Fruit fly (Drosophila melanogaster) whole organism, wandering third instar larva: Measurements from ENCODE around the gene ash2.

Experiments used
- CG32264 ChIP-seq: fragments of 200-800 bp; sonication (Bioruptor generic); optimal IDR thresholded peaks from 2 replicates; lab custom pipeline; 2016; ENCODE audit warnings: missing biosample characterization, missing genetic modification characterization
- CG9705 ChIP-seq: fragments of 200-800 bp; sonication (Bioruptor generic); optimal IDR thresholded peaks from 2 replicates; lab custom pipeline; 2018; ENCODE audit warnings: missing biosample characterization, mild to moderate bottlenecking, missing genetic modification characterization
- Dif ChIP-seq: fragments of 200-275, 200-300 bp; sonication (Bioruptor generic); optimal IDR thresholded peaks from 2 replicates; lab custom pipeline; 2018; ENCODE audit warnings: missing biosample characterization, missing genetic modification characterization; ENCODE audit not compliant: partially characterized antibody
- HLH106 ChIP-seq: fragments of 200-800 bp; optimal IDR thresholded peaks from 3 replicates; lab custom pipeline; 2019; ENCODE audit warnings: missing biosample characterization, mild to moderate bottlenecking, missing genetic modification characterization, moderate library complexity
- Hnf4 ChIP-seq: fragments of 200-800 bp; sonication (Bioruptor generic); optimal IDR thresholded peaks from 2 replicates; lab custom pipeline; 2016; ENCODE audit warnings: missing biosample characterization, mild to moderate bottlenecking, missing genetic modification characterization
- Hr78 ChIP-seq: fragments of >200 bp; optimal IDR thresholded peaks from 2 replicates; lab custom pipeline; 2017; ENCODE audit warnings: missing biosample characterization, missing genetic modification characterization
- Hr83 ChIP-seq: fragments of 200-300 bp; sonication (Bioruptor generic); optimal IDR thresholded peaks from 2 replicates; lab custom pipeline; 2016; ENCODE audit warnings: missing biosample characterization, mild to moderate bottlenecking, missing genetic modification characterization, moderate library complexity; ENCODE audit not compliant: poor library complexity, severe bottlenecking
- Jra ChIP-seq: sonication (Bioruptor generic); optimal IDR thresholded peaks from 2 replicates; lab custom pipeline; 2016; ENCODE audit warnings: missing biosample characterization, missing genetic modification characterization
- Mio ChIP-seq: sonication (Bioruptor generic); optimal IDR thresholded peaks from 2 replicates; lab custom pipeline; 2016; ENCODE audit warnings: missing biosample characterization, missing genetic modification characterization
- Myc ChIP-seq: fragments of >200 bp; optimal IDR thresholded peaks from 2 replicates; lab custom pipeline; 2017
- N ChIP-seq: fragments of >200 bp; optimal IDR thresholded peaks from 2 replicates; lab custom pipeline; 2018; ENCODE audit warnings: missing biosample characterization, missing external identifiers, missing genetic modification characterization
- OdsH ChIP-seq: fragments of 200-800 bp; sonication (Bioruptor generic); optimal IDR thresholded peaks from 2 replicates; lab custom pipeline; 2016; ENCODE audit warnings: missing biosample characterization, mild to moderate bottlenecking, missing genetic modification characterization
- Rel ChIP-seq, 2 experiments: fragments of 200-800 bp; sonication (Bioruptor generic) in 1 of 2; optimal IDR thresholded peaks; 2 replicates in 1 of 2; 3 replicates in 1 of 2; lab custom pipeline; 2016 to 2019; ENCODE audit warnings: mild to moderate bottlenecking in 2 of 2, missing biosample characterization in 2 of 2, missing genetic modification characterization in 2 of 2, moderate library complexity in 1 of 2
- Sp1 ChIP-seq: fragments of 200-800 bp; sonication (Bioruptor generic); optimal IDR thresholded peaks from 3 replicates; lab custom pipeline; 2019; ENCODE audit warnings: missing biosample characterization, mild to moderate bottlenecking, missing genetic modification characterization, moderate library complexity
- Vsx2 ChIP-seq: fragments of 200-300, 225-300 bp; sonication (Bioruptor generic); optimal IDR thresholded peaks from 2 replicates; lab custom pipeline; 2018; ENCODE audit warnings: missing biosample characterization, missing genetic modification characterization; ENCODE audit not compliant: partially characterized antibody
- br ChIP-seq: fragments of 200-800 bp; sonication (Bioruptor generic); optimal IDR thresholded peaks from 2 replicates; lab custom pipeline; 2016; ENCODE audit warnings: missing biosample characterization, missing genetic modification characterization
- brk ChIP-seq: fragments of 200-800 bp; sonication (Bioruptor generic); optimal IDR thresholded peaks from 2 replicates; lab custom pipeline; 2016; ENCODE audit warnings: missing biosample characterization, mild to moderate bottlenecking, missing genetic modification characterization
- dl ChIP-seq, 2 experiments: fragments of 175-275, 200-275 bp in 1 of 2; fragments of 200-275 bp in 1 of 2; sonication (Bioruptor generic); optimal IDR thresholded peaks; lab custom pipeline; 2018; ENCODE audit warnings: mild to moderate bottlenecking in 2 of 2, missing biosample characterization in 2 of 2, missing genetic modification characterization in 2 of 2, moderate library complexity in 2 of 2; ENCODE audit not compliant: partially characterized antibody in 2 of 2, insufficient read depth in 1 of 2
- dmrt93B ChIP-seq: fragments of 200-800 bp; sonication (Bioruptor generic); optimal IDR thresholded peaks from 2 replicates; lab custom pipeline; 2018; ENCODE audit warnings: missing biosample characterization, mild to moderate bottlenecking, missing genetic modification characterization
- dsf ChIP-seq: sonication (Bioruptor generic); optimal IDR thresholded peaks from 2 replicates; lab custom pipeline; 2016; ENCODE audit warnings: missing biosample characterization, missing genetic modification characterization, borderline replicate concordance
- ey ChIP-seq: fragments of 200-800 bp; sonication (Bioruptor generic); optimal IDR thresholded peaks from 2 replicates; lab custom pipeline; 2016; ENCODE audit warnings: missing biosample characterization, missing genetic modification characterization
- foxo ChIP-seq, 2 experiments: fragments of 200-800 bp; sonication (Bioruptor generic); optimal IDR thresholded peaks; 2 replicates in 1 of 2; 3 replicates in 1 of 2; lab custom pipeline; 2016 to 2017; ENCODE audit warnings: missing biosample characterization in 2 of 2, missing genetic modification characterization in 2 of 2
- fru ChIP-seq: fragments of 200-800 bp; sonication (Bioruptor generic); optimal IDR thresholded peaks from 3 replicates; lab custom pipeline; 2016; ENCODE audit warnings: missing biosample characterization, mild to moderate bottlenecking, missing genetic modification characterization
- h ChIP-seq: fragments of 200-800 bp; sonication (Bioruptor generic); optimal IDR thresholded peaks from 3 replicates; lab custom pipeline; 2016; ENCODE audit warnings: missing biosample characterization, mild to moderate bottlenecking, missing genetic modification characterization
- jim ChIP-seq: fragments of 175-275, 200-325 bp; sonication (Bioruptor generic); optimal IDR thresholded peaks from 2 replicates; lab custom pipeline; 2016; ENCODE audit warnings: missing biosample characterization, mild to moderate bottlenecking, missing genetic modification characterization
- lola ChIP-seq: fragments of >200 bp; optimal IDR thresholded peaks from 2 replicates; lab custom pipeline; 2017; ENCODE audit warnings: missing biosample characterization, missing genetic modification characterization
- pan ChIP-seq: fragments of >200 bp; optimal IDR thresholded peaks from 2 replicates; lab custom pipeline; 2017
- psq ChIP-seq: fragments of 200-800 bp; sonication (Bioruptor generic); optimal IDR thresholded peaks from 3 replicates; lab custom pipeline; 2017; ENCODE audit warnings: missing biosample characterization, mild to moderate bottlenecking, missing genetic modification characterization, moderate library complexity
- rgr ChIP-seq: fragments of 200-800 bp; sonication (Bioruptor generic); optimal IDR thresholded peaks from 3 replicates; lab custom pipeline; 2016; ENCODE audit warnings: missing biosample characterization, mild to moderate bottlenecking, missing genetic modification characterization
- sv ChIP-seq: fragments of 200-800 bp; sonication (Bioruptor generic); optimal IDR thresholded peaks from 3 replicates; lab custom pipeline; 2016; ENCODE audit warnings: missing biosample characterization, missing genetic modification characterization
- tai ChIP-seq: sonication (Bioruptor generic); optimal IDR thresholded peaks from 2 replicates; lab custom pipeline; 2016; ENCODE audit warnings: missing biosample characterization, missing genetic modification characterization
- usp ChIP-seq: fragments of >200 bp; optimal IDR thresholded peaks from 2 replicates; lab custom pipeline; 2017; ENCODE audit warnings: missing biosample characterization, missing genetic modification characterization
- woc ChIP-seq: sonication (Bioruptor generic); optimal IDR thresholded peaks from 2 replicates; lab custom pipeline; 2016; ENCODE audit warnings: missing biosample characterization, mild to moderate bottlenecking, missing genetic modification characterization

ash2 gene

dm6 chr3R:24613819-24614706 is 35.9 kb upstream of the ash2 start (continued):
- TF ChIP-seq Dif, result no peak
- peak; percentile 12 for TF ChIP-seq jim (GFP tag; lab: Kevin White, UChicago)
- TF ChIP-seq HLH106 (tag; lab: Kevin White, UChicago), result no peak
- peak; percentile 20 for TF ChIP-seq woc

dm6 chr3R:24614707-24615022 is 35.3 kb upstream of the ash2 start:
- TF ChIP-seq brk (no peak), dsf (no peak), usp (no peak), psq (GFP tag; lab: Kevin White, UChicago) (no peak), sv (no peak), CG9705 (GFP tag; lab: Kevin White, UChicago) (no peak), dl (GFP tag; optimal IDR thresholded peaks at IDR 0.05; lab: Kevin White, UChicago; ENCODE audit: insufficient read depth in 1 of 2, partially characterized antibody in 2 of 2) (no peak), fru (GFP tag; lab: Kevin White, UChicago) (no peak), rgr (GFP tag; lab: Kevin White, UChicago) (no peak), Vsx2 (no peak), woc (no peak), pan (lab: Kevin White, UChicago) (no peak), Dif (no peak)

dm6 chr3R:24620569-24620968 is 29.4 kb upstream of the ash2 start:
- TF ChIP-seq Myc (lab: Kevin White, UChicago), result no peak
- TF ChIP-seq dmrt93B (GFP tag; lab: Kevin White, UChicago), result no peak
- no peak for TF ChIP-seq foxo (GFP tag; optimal IDR thresholded peaks at IDR 0.05; lab: Kevin White, UChicago)
- no peak for TF ChIP-seq sv
- TF ChIP-seq Dif, result no peak
- no peak for TF ChIP-seq pan (lab: Kevin White, UChicago)
- no peak for TF ChIP-seq Jra
- TF ChIP-seq br (GFP tag; lab: Kevin White, UChicago), result no peak
- TF ChIP-seq tai (GFP tag; lab: Kevin White, UChicago), result no peak
- TF ChIP-seq HLH106 (tag; lab: Kevin White, UChicago), result no peak
- no peak for TF ChIP-seq Hr83
- TF ChIP-seq lola (GFP tag; lab: Kevin White, UChicago), result no peak
- no peak for TF ChIP-seq Rel (GFP tag; optimal IDR thresholded peaks at IDR 0.05; lab: Kevin White, UChicago)
- no peak for TF ChIP-seq Rel (tag; optimal IDR thresholded peaks at IDR 0.05; lab: Kevin White, UChicago)
- TF ChIP-seq rgr (GFP tag; lab: Kevin White, UChicago), result no peak
- TF ChIP-seq brk, result no peak
- no peak for TF ChIP-seq Hnf4 (GFP tag; lab: Kevin White, UChicago)
- no peak for TF ChIP-seq h (GFP tag; lab: Kevin White, UChicago)

- no peak for TF ChIP-seq Mio (GFP tag; lab: Kevin White, UChicago)
- no peak for TF ChIP-seq Vsx2
- peak; percentile 24 for TF ChIP-seq Hr83
- TF ChIP-seq N (GFP tag; lab: Kevin White, UChicago), result no peak
- TF ChIP-seq Myc (lab: Kevin White, UChicago), result peak; percentile 32
- peak in 1 of 2 experiments; percentile 30 for TF ChIP-seq foxo (GFP tag; optimal IDR thresholded peaks at IDR 0.05; lab: Kevin White, UChicago)
- TF ChIP-seq h (GFP tag; lab: Kevin White, UChicago), result peak; percentile 72
- TF ChIP-seq Sp1 (GFP tag; lab: Kevin White, UChicago), result peak; percentile 42
- TF ChIP-seq brk, result no peak
- no peak for TF ChIP-seq ey (GFP tag; lab: Kevin White, UChicago)
- TF ChIP-seq Rel (GFP tag; optimal IDR thresholded peaks at IDR 0.05; lab: Kevin White, UChicago), result no peak
- TF ChIP-seq Rel (tag; optimal IDR thresholded peaks at IDR 0.05; lab: Kevin White, UChicago), result peak; percentile 77
- no peak for TF ChIP-seq HLH106 (tag; lab: Kevin White, UChicago)
- TF ChIP-seq dmrt93B (GFP tag; lab: Kevin White, UChicago), result no peak
Measured at dm6 chr3R:24625517-24625925, 24.4 kb upstream of the ash2 start, which contains the start of the genes Syx18 and atl. TSS of gene Syx18 (minus strand) at chr3R:24625562. TSS of gene atl (plus strand) at chr3R:24625671.

dm6 chr3R:24626003-24626486 is 23.9 kb upstream of the ash2 start:
- TF ChIP-seq CG32264 (GFP tag; lab: Kevin White, UChicago) (no peak), Mio (GFP tag; lab: Kevin White, UChicago) (no peak), OdsH (peak; percentile 6), ey (GFP tag; lab: Kevin White, UChicago) (peak; percentile 53), rgr (GFP tag; lab: Kevin White, UChicago) (peak; percentile 18), HLH106 (tag; lab: Kevin White, UChicago) (peak; percentile 7), Myc (lab: Kevin White, UChicago) (no peak), h (GFP tag; lab: Kevin White, UChicago) (peak; percentile 11), fru (GFP tag; lab: Kevin White, UChicago) (peak; percentile 8), Hr78 (GFP tag; lab: Kevin White, UChicago) (no peak), Vsx2 (no peak), foxo (GFP tag; optimal IDR thresholded peaks at IDR 0.05; lab: Kevin White, UChicago) (peak in 1 of 2 experiments; percentile 17), br (GFP tag; lab: Kevin White, UChicago) (peak; percentile 42)
